Worm (Caenorhabditis elegans) whole organism, mixed stage, embryonic: Measurements from ENCODE around the gene C14B1.8.

ENCODE experiments used
- blmp-1 ChIP-seq: fragments of 150-350 bp; optimal IDR thresholded peaks from 2 replicates; lab custom pipeline; 2014; ENCODE audit warnings: missing biosample characterization, missing genetic modification characterization
- elt-3 ChIP-seq: fragments of 150-350 bp; optimal IDR thresholded peaks from 2 replicates; lab custom pipeline; 2014; ENCODE audit warnings: missing biosample characterization, missing genetic modification characterization
- lin-13 ChIP-seq: fragments of 150-350 bp; optimal IDR thresholded peaks from 2 replicates; lab custom pipeline; 2014; ENCODE audit warnings: missing biosample characterization, missing genetic modification characterization
- lin-32 ChIP-seq: fragments of 200-800 bp; sonication (Bioruptor generic); optimal IDR thresholded peaks from 2 replicates; lab custom pipeline; 2018; ENCODE audit warnings: mild to moderate bottlenecking, missing genetic modification characterization, missing compliant biosample characterization
- mab-5 ChIP-seq: fragments of 150-350 bp; optimal IDR thresholded peaks from 2 replicates; lab custom pipeline; 2014; ENCODE audit warnings: missing biosample characterization, missing genetic modification characterization
- nhr-28 ChIP-seq: fragments of 150-350 bp; optimal IDR thresholded peaks from 2 replicates; lab custom pipeline; 2014; ENCODE audit warnings: missing biosample characterization, missing genetic modification characterization
- nhr-76 ChIP-seq: sonication (generic microtip); optimal IDR thresholded peaks from 2 replicates; lab custom pipeline; 2017; ENCODE audit warnings: missing biosample characterization, missing genetic modification characterization
- tbx-8 ChIP-seq: fragments of 200-800 bp; sonication (Bioruptor generic); optimal IDR thresholded peaks from 2 replicates; lab custom pipeline; 2018; ENCODE audit warnings: mild to moderate bottlenecking, missing genetic modification characterization, moderate library complexity, missing compliant biosample characterization
- unc-39 ChIP-seq: fragments of 150-350 bp; optimal IDR thresholded peaks from 2 replicates; lab custom pipeline; 2014; ENCODE audit warnings: missing biosample characterization, missing genetic modification characterization
- unc-62 ChIP-seq: fragments of 150-350 bp; optimal IDR thresholded peaks from 2 replicates; lab custom pipeline; 2014; ENCODE audit warnings: missing biosample characterization, missing genetic modification reagents, missing genetic modification characterization
- ztf-11 ChIP-seq: fragments of 150-350 bp; optimal IDR thresholded peaks from 2 replicates; lab custom pipeline; 2014; ENCODE audit warnings: missing biosample characterization, missing genetic modification characterization

DNA sequence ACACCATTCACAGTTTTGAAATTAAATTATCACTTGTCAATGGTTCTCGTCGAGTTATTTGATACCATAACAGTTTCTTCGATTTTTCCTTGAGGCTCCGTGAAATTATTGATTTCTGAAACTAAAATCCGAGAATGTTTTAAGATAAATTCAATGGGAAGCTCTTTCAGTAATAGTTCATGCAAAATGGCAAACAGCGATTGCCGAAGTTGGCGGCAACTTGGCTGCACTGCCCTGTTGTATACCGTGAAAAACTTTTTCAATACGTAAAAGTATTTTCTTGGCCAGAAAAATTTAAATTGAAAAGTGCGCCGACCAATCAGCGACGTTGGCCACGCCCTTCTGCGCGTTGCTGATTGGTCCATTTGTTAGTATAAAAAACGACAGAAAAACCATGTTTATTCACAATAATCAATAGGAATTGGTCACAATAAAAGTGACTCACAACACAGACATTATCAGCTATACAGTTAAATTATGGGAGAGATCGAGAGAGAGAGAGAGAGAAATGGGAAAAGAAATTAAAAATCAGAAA lies 36.5 kb downstream of the C14B1.8 start:
- TF ChIP-seq elt-3 (tag; lab: Kevin White, UChicago) (no peak), lin-13 (tag; lab: Kevin White, UChicago) (no peak), unc-39 (no peak), blmp-1 (tag; lab: Kevin White, UChicago) (no peak), nhr-76 (no peak), unc-62 (GFP tag; lab: Kevin White, UChicago) (no peak), tbx-8 (GFP tag; lab: Kevin White, UChicago) (no peak), ztf-11 (tag; lab: Kevin White, UChicago) (no peak), lin-32 (GFP tag; lab: Kevin White, UChicago) (no peak), nhr-28 (no peak), mab-5 (tag; lab: Kevin White, UChicago) (no peak)
